Worm (Caenorhabditis elegans): ENCODE data around the gene mrps-16.

Gene mrps-16

DNA sequence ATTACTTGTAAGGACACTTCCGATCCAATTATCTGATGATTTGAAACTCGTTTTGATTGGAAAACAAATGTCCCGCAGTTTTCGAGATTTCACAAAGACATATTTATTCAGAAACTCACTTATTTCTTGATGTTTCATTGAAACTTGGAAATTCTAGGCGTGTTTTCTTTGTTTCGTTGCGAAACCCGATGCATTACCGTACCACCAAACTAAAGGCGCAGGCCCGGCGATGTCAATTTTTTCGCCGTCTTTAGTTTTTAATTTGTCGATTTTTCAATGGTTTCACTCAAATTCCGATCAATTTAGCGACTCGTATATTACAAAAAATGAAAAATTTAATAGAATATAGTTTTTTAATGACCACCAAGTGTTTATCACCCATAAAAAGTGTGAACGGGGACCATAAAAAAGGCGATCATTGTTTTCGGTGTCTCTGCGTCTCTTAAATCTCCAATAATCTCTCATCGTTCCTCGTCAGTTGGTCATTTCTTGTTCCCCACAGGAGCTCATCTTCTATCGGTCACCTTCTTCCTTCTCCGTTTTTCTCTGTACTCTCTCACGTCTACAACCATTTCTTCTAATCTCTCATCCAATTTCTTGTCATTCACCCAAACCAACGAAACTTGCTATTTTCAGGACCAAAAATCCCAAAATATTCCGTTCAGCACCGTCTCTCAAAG lies 8.3 kb upstream of the mrps-16 start, which contains the start of gene clr-1:
Gene clr-1, plus strand, starts transcription at position 630 of the 680 bp plus-strand sequence.
- TF ChIP-seq ztf-23 (GFP tag; IDR thresholded peaks at IDR 0.05) (no peak), klf-2 (GFP tag; conservative IDR thresholded peaks at IDR 0.05) (no peak), tab-1 (GFP tag; IDR thresholded peaks at IDR 0.05) (no peak), flt-1 (GFP tag; IDR thresholded peaks at IDR 0.05) (no peak), T22C8.4 (GFP tag; IDR thresholded peaks at IDR 0.05) (no peak), ref-1 (GFP tag; conservative IDR thresholded peaks at IDR 0.05) (no peak), ztf-29 (GFP tag; IDR thresholded peaks at IDR 0.05) (no peak), med-1 (GFP tag; optimal IDR thresholded peaks at IDR 0.05; ENCODE audit: insufficient read depth) (no peak), cog-1 (tag; optimal IDR thresholded peaks at IDR 0.05) (no peak)

DNA sequence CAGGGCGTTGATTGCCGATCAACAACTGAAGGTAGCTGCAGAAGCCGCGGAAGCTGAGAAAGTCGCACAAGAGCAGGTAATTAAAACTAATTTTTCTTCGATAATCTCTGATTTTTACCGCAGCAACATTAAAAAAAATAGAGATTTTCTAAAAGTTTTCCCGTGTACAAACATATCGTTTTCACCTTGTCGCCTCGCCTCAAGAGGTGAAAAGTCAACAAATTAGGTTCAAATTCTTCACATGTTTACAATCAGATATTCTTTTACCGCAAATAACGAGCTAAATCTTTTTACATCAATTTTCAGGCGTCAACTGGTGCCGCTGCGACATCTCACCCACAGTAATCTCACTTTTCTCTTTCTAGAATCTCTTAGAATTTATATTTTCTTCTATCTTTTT lies 773 bp downstream of the mrps-16 start, which contains the start of gene ilcr-2:
Gene ilcr-2, plus strand, starts transcription at position 301 of the 400 bp plus-strand sequence.
- TF ChIP-seq ztf-23 (GFP tag; IDR thresholded peaks at IDR 0.05) (no peak), T22C8.4 (GFP tag; IDR thresholded peaks at IDR 0.05) (no peak), klf-2 (GFP tag; conservative IDR thresholded peaks at IDR 0.05) (no peak), med-1 (GFP tag; optimal IDR thresholded peaks at IDR 0.05; ENCODE audit: insufficient read depth) (no peak), flt-1 (GFP tag; IDR thresholded peaks at IDR 0.05) (no peak), cog-1 (tag; optimal IDR thresholded peaks at IDR 0.05) (no peak), ztf-29 (GFP tag; IDR thresholded peaks at IDR 0.05) (no peak), tab-1 (GFP tag; IDR thresholded peaks at IDR 0.05) (no peak), ref-1 (GFP tag; conservative IDR thresholded peaks at IDR 0.05) (no peak)

DNA sequence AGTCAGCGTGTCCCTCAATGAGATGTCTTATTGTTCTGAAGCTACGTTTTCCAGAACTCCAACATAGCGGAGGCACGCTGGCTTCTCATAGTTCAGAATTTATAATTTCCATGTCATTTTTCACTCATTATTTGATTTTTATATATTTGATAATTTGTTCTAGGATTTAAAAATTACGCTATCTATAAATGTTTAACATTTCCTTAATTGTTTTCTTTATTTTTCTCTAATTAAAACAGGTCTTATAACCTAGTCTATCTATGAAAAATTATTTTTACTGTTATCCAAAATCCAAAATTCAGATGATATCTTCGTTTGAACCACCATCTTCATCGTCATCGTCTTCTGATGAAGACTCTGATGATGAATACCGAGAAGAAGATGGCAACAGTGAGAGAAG lies 4.1 kb downstream of the mrps-16 start, which contains the start of gene F56D1.1:
Gene F56D1.1, plus strand, starts transcription at position 301 of the 400 bp plus-strand sequence.
- TF ChIP-seq ref-1 (GFP tag; conservative IDR thresholded peaks at IDR 0.05), result no peak
- TF ChIP-seq cog-1 (tag; optimal IDR thresholded peaks at IDR 0.05), result no peak
- TF ChIP-seq T22C8.4 (GFP tag; IDR thresholded peaks at IDR 0.05), result no peak
- TF ChIP-seq ztf-23 (GFP tag; IDR thresholded peaks at IDR 0.05), result no peak
- TF ChIP-seq flt-1 (GFP tag; IDR thresholded peaks at IDR 0.05), result no peak
- TF ChIP-seq med-1 (GFP tag; optimal IDR thresholded peaks at IDR 0.05; ENCODE audit: insufficient read depth), result no peak
- TF ChIP-seq klf-2 (GFP tag; conservative IDR thresholded peaks at IDR 0.05), result no peak
- no peak for TF ChIP-seq tab-1 (GFP tag; IDR thresholded peaks at IDR 0.05)
- TF ChIP-seq ztf-29 (GFP tag; IDR thresholded peaks at IDR 0.05), result no peak

DNA sequence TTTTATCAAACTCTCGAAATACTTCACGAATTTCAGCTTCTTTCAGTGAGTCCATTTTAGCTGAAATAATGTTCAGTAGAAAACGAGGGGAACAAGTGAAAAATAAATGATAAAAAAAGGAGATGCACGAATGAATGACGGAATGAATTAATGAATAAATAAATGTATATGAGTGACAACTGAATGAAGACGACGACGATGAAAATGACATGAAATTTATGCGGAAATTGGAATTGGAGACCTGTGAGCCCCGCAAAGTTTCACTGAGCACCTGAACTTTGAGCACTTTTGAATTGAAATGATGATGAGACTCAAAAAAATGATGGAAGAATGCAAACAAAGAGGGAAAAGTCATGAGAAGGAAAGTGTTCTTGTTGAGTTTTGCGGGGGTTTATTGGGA lies 7.8 kb downstream of the mrps-16 start, which contains the start of gene cal-8:
Gene cal-8, minus strand, starts transcription at position 60 of the 400 bp plus-strand sequence.
- TF ChIP-seq cog-1 (tag; optimal IDR thresholded peaks at IDR 0.05) (no peak), tab-1 (GFP tag; IDR thresholded peaks at IDR 0.05) (no peak), ztf-23 (GFP tag; IDR thresholded peaks at IDR 0.05) (no peak), T22C8.4 (GFP tag; IDR thresholded peaks at IDR 0.05) (no peak), klf-2 (GFP tag; conservative IDR thresholded peaks at IDR 0.05) (no peak), flt-1 (GFP tag; IDR thresholded peaks at IDR 0.05) (no peak), ztf-29 (GFP tag; IDR thresholded peaks at IDR 0.05) (no peak), ref-1 (GFP tag; conservative IDR thresholded peaks at IDR 0.05) (no peak), med-1 (GFP tag; optimal IDR thresholded peaks at IDR 0.05; ENCODE audit: insufficient read depth) (no peak)

DNA sequence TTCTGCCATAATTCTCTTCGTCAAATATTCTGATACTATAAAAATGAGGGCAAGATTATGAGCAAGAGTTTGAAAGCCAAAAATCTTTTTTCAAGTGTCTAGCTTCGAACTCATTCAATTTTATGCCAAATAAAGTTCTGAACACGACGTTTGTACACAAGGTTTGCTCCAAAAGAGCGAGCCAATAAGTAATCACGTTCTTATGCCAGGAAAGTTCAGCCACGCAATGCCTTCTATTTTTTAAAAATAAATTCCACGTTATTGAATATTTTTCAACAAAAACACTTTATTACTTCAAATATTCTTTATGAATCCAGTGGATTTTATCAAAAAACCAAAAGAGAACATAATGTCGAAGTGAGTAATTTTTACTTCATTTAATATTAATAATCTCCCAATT lies 13.7 kb downstream of the mrps-16 start, which contains the start of gene nep-5:
Gene nep-5, plus strand, starts transcription at position 301 of the 400 bp plus-strand sequence.
- TF ChIP-seq ztf-23 (GFP tag; IDR thresholded peaks at IDR 0.05) (no peak), cog-1 (tag; optimal IDR thresholded peaks at IDR 0.05) (no peak), flt-1 (GFP tag; IDR thresholded peaks at IDR 0.05) (no peak), ztf-29 (GFP tag; IDR thresholded peaks at IDR 0.05) (no peak), klf-2 (GFP tag; conservative IDR thresholded peaks at IDR 0.05) (no peak)

DNA sequence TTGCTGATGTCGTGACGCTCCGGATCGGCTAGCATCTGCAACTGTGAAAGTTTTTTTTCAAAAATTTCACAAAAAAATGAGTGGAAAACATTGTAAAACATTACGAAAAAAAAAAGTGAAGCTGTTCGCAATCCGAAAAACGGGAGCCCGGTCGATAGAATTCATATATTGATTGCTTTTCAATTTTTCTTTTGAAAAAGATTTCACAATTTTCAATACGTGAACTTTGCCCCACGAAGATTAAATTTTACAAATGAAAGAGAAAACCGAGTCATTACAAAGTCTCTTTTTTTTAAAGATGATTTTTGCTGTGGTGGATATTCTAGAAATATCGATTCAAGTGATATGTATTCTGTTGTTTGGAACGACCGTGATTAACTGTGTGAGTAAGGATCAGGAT lies 20.2 kb downstream of the mrps-16 start, which contains the start of gene F12A10.6:
Gene F12A10.6, minus strand, starts transcription at position 101 of the 400 bp plus-strand sequence.
- no peak for TF ChIP-seq ztf-23 (GFP tag; IDR thresholded peaks at IDR 0.05)
- no peak for TF ChIP-seq ref-1 (GFP tag; conservative IDR thresholded peaks at IDR 0.05)
- TF ChIP-seq T22C8.4 (GFP tag; IDR thresholded peaks at IDR 0.05), result no peak
- no peak for TF ChIP-seq ztf-29 (GFP tag; IDR thresholded peaks at IDR 0.05)
- no peak for TF ChIP-seq cog-1 (tag; optimal IDR thresholded peaks at IDR 0.05)
- no peak for TF ChIP-seq flt-1 (GFP tag; IDR thresholded peaks at IDR 0.05)
- no peak for TF ChIP-seq klf-2 (GFP tag; conservative IDR thresholded peaks at IDR 0.05)

DNA sequence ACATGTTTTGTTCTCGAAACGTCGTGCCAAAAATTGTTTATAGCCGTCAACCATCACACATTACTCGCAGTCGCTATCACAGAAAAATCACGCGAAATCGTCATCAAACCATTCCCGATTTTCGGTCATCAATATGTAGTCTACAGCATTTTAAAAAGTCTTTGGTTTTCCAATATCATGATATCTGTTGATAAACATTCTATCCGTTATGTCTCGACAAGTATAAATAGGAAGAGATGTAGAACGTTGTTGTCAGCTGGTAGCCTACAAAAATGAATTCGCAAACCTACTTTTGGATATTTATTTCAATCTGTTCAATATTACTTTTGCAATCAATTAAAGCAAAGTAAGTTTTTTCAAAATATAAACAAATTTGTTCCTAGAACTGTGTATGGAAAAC lies 22.2 kb downstream of the mrps-16 start, which contains the start of gene F12A10.1:
Gene F12A10.1, plus strand, starts transcription at position 166 of the 400 bp plus-strand sequence.
- TF ChIP-seq med-1 (GFP tag; optimal IDR thresholded peaks at IDR 0.05; ENCODE audit: insufficient read depth), result no peak
- no peak for TF ChIP-seq flt-1 (GFP tag; IDR thresholded peaks at IDR 0.05)
- no peak for TF ChIP-seq tab-1 (GFP tag; IDR thresholded peaks at IDR 0.05)
- no peak for TF ChIP-seq T22C8.4 (GFP tag; IDR thresholded peaks at IDR 0.05)
- no peak for TF ChIP-seq ztf-23 (GFP tag; IDR thresholded peaks at IDR 0.05)
- no peak for TF ChIP-seq klf-2 (GFP tag; conservative IDR thresholded peaks at IDR 0.05)
- no peak for TF ChIP-seq cog-1 (tag; optimal IDR thresholded peaks at IDR 0.05)
- no peak for TF ChIP-seq ztf-29 (GFP tag; IDR thresholded peaks at IDR 0.05)
- TF ChIP-seq ref-1 (GFP tag; conservative IDR thresholded peaks at IDR 0.05), result no peak

DNA sequence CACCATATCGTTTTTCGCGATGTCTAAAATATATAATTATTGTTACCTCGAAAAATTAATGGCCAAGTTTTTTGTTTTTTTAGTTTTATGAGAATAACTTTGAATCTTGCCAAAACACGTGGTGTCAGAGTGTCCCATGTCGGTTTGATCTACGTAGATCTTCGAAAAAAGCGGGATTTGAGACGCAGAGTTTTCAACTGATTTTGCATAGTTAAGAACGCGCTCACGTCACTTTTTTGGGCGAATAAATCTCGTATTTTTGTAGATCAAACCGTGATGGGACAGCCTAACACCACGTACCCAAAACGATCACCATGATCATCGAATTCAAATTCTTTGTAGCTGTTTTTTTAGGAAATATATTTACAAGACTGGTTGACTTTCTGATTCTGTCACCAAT lies 23.4 kb downstream of the mrps-16 start:
- TF ChIP-seq cog-1 (tag; optimal IDR thresholded peaks at IDR 0.05) (no peak), flt-1 (GFP tag; IDR thresholded peaks at IDR 0.05) (no peak), ref-1 (GFP tag; conservative IDR thresholded peaks at IDR 0.05) (no peak), ztf-29 (GFP tag; IDR thresholded peaks at IDR 0.05) (no peak), tab-1 (GFP tag; IDR thresholded peaks at IDR 0.05) (no peak), klf-2 (GFP tag; conservative IDR thresholded peaks at IDR 0.05) (no peak), med-1 (GFP tag; optimal IDR thresholded peaks at IDR 0.05; ENCODE audit: insufficient read depth) (no peak)

DNA sequence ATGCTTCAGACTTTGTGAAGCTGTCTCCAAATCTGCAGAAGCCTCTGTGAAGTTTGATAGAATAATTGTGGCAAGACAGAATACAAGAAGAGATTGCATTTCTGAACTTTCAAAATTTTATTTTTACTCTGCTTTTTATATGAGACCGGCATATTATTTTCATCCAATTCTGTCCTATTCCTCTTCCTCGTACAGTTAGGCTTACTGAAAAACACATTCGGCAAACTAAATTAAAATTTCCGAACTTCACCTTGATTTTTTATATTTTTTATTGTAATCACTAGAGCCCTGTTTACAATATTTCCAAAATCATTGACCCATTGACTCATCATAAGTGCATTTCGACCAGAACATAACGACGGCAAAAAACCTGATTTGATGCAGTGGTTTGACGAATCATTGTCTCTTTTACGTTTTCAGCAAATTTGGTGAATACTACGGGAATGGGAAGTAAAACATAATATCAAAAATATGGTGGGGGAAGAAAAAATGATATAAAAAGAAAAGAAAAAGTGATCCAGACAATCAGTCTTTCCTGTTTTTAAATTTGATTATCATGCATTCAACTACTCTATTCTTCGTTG lies 24.1 kb downstream of the mrps-16 start, which contains the start of the genes suex-1 and F12A10.9:
Gene suex-1, minus strand, starts transcription at position 101 of the 584 bp plus-strand sequence.
Gene F12A10.9, plus strand, starts transcription at position 534 of the 584 bp plus-strand sequence.
- TF ChIP-seq ref-1 (GFP tag; conservative IDR thresholded peaks at IDR 0.05) (no peak), klf-2 (GFP tag; conservative IDR thresholded peaks at IDR 0.05) (no peak), med-1 (GFP tag; optimal IDR thresholded peaks at IDR 0.05; ENCODE audit: insufficient read depth) (no peak), tab-1 (GFP tag; IDR thresholded peaks at IDR 0.05) (no peak), ztf-23 (GFP tag; IDR thresholded peaks at IDR 0.05) (no peak), ztf-29 (GFP tag; IDR thresholded peaks at IDR 0.05) (no peak), cog-1 (tag; optimal IDR thresholded peaks at IDR 0.05) (no peak)
